Worm (Caenorhabditis elegans): ENCODE data around the gene pqn-51.

Gene pqn-51

ce11 chrV:5047230-5047629, 2.2 kb upstream of the pqn-51 start (continued):
- peak; percentile 82 for TF ChIP-seq zfp-3 (GFP tag; conservative IDR thresholded peaks at IDR 0.05)
- peak; percentile 75 for TF ChIP-seq mdt-29 (GFP tag; IDR thresholded peaks at IDR 0.05)
- peak; percentile 95 for TF ChIP-seq ctbp-1 (GFP tag; IDR thresholded peaks at IDR 0.05)
- TF ChIP-seq tra-1 (GFP tag; IDR thresholded peaks at IDR 0.05) = peak; percentile 92
- peak; percentile 89 for TF ChIP-seq dmd-6 (GFP tag; IDR thresholded peaks at IDR 0.05)
- peak; percentile 90 for TF ChIP-seq lin-38 (GFP tag; IDR thresholded peaks at IDR 0.05)

- TF ChIP-seq set-16 (GFP tag; IDR thresholded peaks at IDR 0.05) (peak; percentile 72), spr-3 (GFP tag; optimal IDR thresholded peaks at IDR 0.05) (peak; percentile 50), gei-8 (GFP tag; optimal IDR thresholded peaks at IDR 0.05) (no peak), tra-1 (GFP tag; IDR thresholded peaks at IDR 0.05) (0 out of 2 replicates have a peak, but pooled peaks have one; percentile 49), nhr-10 (tag; optimal IDR thresholded peaks at IDR 0.05) (no peak), dmd-8 (GFP tag; IDR thresholded peaks at IDR 0.05) (0 out of 2 replicates have a peak, but pooled peaks have one; percentile 40), T26A8.4 (GFP tag; IDR thresholded peaks at IDR 0.05) (0 out of 2 replicates have a peak, but pooled peaks have one; percentile 42), madf-5 (GFP tag; IDR thresholded peaks at IDR 0.05) (no peak), fos-1 (tag; optimal IDR thresholded peaks at IDR 0.05) (peak; percentile 19), T20F7.1 (GFP tag; optimal IDR thresholded peaks at IDR 0.05) (no peak), nhr-76 (tag; optimal IDR thresholded peaks at IDR 0.05) (no peak), dmd-6 (GFP tag; IDR thresholded peaks at IDR 0.05) (no peak), ZK337.2 (GFP tag; IDR thresholded peaks at IDR 0.05) (0 out of 2 replicates have a peak, but pooled peaks have one; percentile 53), duxl-1 (tag; optimal IDR thresholded peaks at IDR 0.05; ENCODE audit: poor library complexity) (peak; percentile 3), saeg-2 (GFP tag; IDR thresholded peaks at IDR 0.05) (no peak), mxl-3 (GFP tag; optimal IDR thresholded peaks at IDR 0.05) (no peak), Y105C5A.15 (GFP tag; IDR thresholded peaks at IDR 0.05) (no peak), egl-43 (GFP tag; IDR thresholded peaks at IDR 0.05) (peak; percentile 44; the same call in 1 of the 2 replicates)
Measured at ce11 chrV:5050073-5050599, 729 bp downstream of the pqn-51 start.

ce11 chrV:5052233-5052632, 2.8 kb downstream of the pqn-51 start, which contains the start of gene K11D12.12:
K11D12.12 (plus strand) TSS chrV:5052261.
- no peak for TF ChIP-seq Y105C5A.15 (GFP tag; IDR thresholded peaks at IDR 0.05)
- no peak for TF ChIP-seq hlh-11 (tag; optimal IDR thresholded peaks at IDR 0.05)
- no peak for TF ChIP-seq ZK337.2 (GFP tag; IDR thresholded peaks at IDR 0.05)
- TF ChIP-seq mdt-29 (GFP tag; IDR thresholded peaks at IDR 0.05) = no peak
- TF ChIP-seq spr-3 (GFP tag; optimal IDR thresholded peaks at IDR 0.05) = no peak
- no peak for TF ChIP-seq nhr-237 (tag; optimal IDR thresholded peaks at IDR 0.05)
- no peak for TF ChIP-seq mdl-1 (tag; optimal IDR thresholded peaks at IDR 0.05)
- TF ChIP-seq mes-2 (tag; optimal IDR thresholded peaks at IDR 0.05; ENCODE audit: poor library complexity, severe bottlenecking) = no peak
- no peak for TF ChIP-seq nhr-48 (tag; optimal IDR thresholded peaks at IDR 0.05)
- TF ChIP-seq Y75B8A.6 (GFP tag; IDR thresholded peaks at IDR 0.05) = no peak
- TF ChIP-seq skn-1 (tag; optimal IDR thresholded peaks at IDR 0.05) = no peak
- TF ChIP-seq lin-38 (GFP tag; IDR thresholded peaks at IDR 0.05) = no peak

ce11 chrV:5053335-5053734, 3.9 kb downstream of the pqn-51 start, which contains the start of gene cwp-4:
cwp-4 (plus strand) TSS chrV:5053635.
- TF ChIP-seq ceh-62 (tag; optimal IDR thresholded peaks at IDR 0.05) (no peak), R02D3.7 (tag; optimal IDR thresholded peaks at IDR 0.05) (no peak), zfp-3 (GFP tag; conservative IDR thresholded peaks at IDR 0.05) (no peak), lin-29 (GFP tag; IDR thresholded peaks at IDR 0.05) (no peak), zip-2 (tag; optimal IDR thresholded peaks at IDR 0.05) (no peak), F26F4.8 (GFP tag; conservative IDR thresholded peaks at IDR 0.05) (no peak), ztf-11 (tag; optimal IDR thresholded peaks at IDR 0.05) (no peak), madf-9 (GFP tag; conservative IDR thresholded peaks at IDR 0.05) (no peak), aha-1 (tag) (no peak), zfp-2 (tag; optimal IDR thresholded peaks at IDR 0.05) (no peak), mdt-29 (GFP tag; IDR thresholded peaks at IDR 0.05) (no peak), Y5F2A.4 (GFP tag; optimal IDR thresholded peaks at IDR 0.05) (no peak), dpl-1 (GFP tag; optimal IDR thresholded peaks at IDR 0.05) (no peak)
